Fruit fly (Drosophila melanogaster): ENCODE data around the gene CG31550.
A peak's percentile ranks its signal among the peaks of the same experiment; 100 is the strongest.

The CG31550 gene

DNA sequence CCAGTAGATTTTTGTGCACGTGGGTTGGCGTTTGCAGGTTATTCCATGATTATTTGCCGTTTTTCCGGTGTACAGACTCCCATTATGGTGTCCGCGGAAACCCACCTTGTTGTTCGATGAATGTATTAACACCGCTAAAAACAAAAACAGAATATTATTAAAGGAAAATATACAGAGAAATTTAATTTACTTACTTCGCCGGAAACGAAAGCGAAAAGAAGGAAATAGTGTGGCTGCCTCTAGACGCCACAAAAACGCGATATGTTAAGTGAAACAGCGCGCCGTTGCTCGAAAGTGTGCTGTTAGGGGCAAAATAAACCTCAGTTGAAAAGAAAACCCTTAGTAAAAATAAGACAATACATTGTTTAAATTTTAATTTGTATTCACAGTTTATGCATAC lies 18.5 kb upstream of the CG31550 start, which contains the start of gene RpL35A (continued):
- TF ChIP-seq CG17802 (tag; optimal IDR thresholded peaks at IDR 0.05) (peak; percentile 55), CG10147 (GFP tag; optimal IDR thresholded peaks at IDR 0.05) (peak; percentile 56), Gug (GFP tag; IDR thresholded peaks at IDR 0.05) (no peak), Rx (GFP tag; IDR thresholded peaks at IDR 0.05) (no peak), Scr (GFP tag; IDR thresholded peaks at IDR 0.05; ENCODE audit: partially characterized antibody) (no peak), tin (GFP tag; optimal IDR thresholded peaks at IDR 0.05) (peak; percentile 9), psq (GFP tag; optimal IDR thresholded peaks at IDR 0.05) (no peak), Ets65A (GFP tag) (peak; percentile 70), dmrt99B (tag; optimal IDR thresholded peaks at IDR 0.05) (peak; percentile 57), CG17568 (GFP tag; optimal IDR thresholded peaks at IDR 0.05) (no peak), CG17328 (GFP tag; IDR thresholded peaks at IDR 0.05) (peak; percentile 85), lbe (GFP tag; optimal IDR thresholded peaks at IDR 0.05) (peak; percentile 74), MESR4 (GFP tag; optimal IDR thresholded peaks at IDR 0.05) (peak; percentile 99), CG5245 (GFP tag; optimal IDR thresholded peaks at IDR 0.05) (peak; percentile 26), fu2 (GFP tag; optimal IDR thresholded peaks at IDR 0.05) (peak; percentile 19), Poxn (GFP tag; IDR thresholded peaks at IDR 0.05) (no peak), dimm (GFP tag; IDR thresholded peaks at IDR 0.05) (no peak), sima (GFP tag; optimal IDR thresholded peaks at IDR 0.05) (peak; percentile 12), croc (GFP tag; conservative IDR thresholded peaks at IDR 0.05) (no peak), CG13123 (GFP tag; optimal IDR thresholded peaks at IDR 0.05) (no peak), CG2199 (GFP tag; IDR thresholded peaks at IDR 0.05) (no peak), CG10462 (GFP tag; optimal IDR thresholded peaks at IDR 0.05) (no peak), zen (tag; optimal IDR thresholded peaks at IDR 0.05) (peak; percentile 50), sc (optimal IDR thresholded peaks at IDR 0.05) (no peak), sc (GFP tag; optimal IDR thresholded peaks at IDR 0.05) (peak; percentile 31), CG11504 (tag; optimal IDR thresholded peaks at IDR 0.05) (peak; percentile 62), vvl (GFP tag; IDR thresholded peaks at IDR 0.05) (peak; percentile 69), pho (GFP tag; optimal IDR thresholded peaks at IDR 0.05) (peak; percentile 33), CG3726 (GFP tag; IDR thresholded peaks at IDR 0.05) (no peak), hth (optimal IDR thresholded peaks at IDR 0.05) (no peak), GATAe (GFP tag; conservative IDR thresholded peaks at IDR 0.05) (no peak), Dfd (GFP tag; optimal IDR thresholded peaks at IDR 0.05) (no peak), odd (GFP tag; optimal IDR thresholded peaks at IDR 0.05) (peak; percentile 85), wor (GFP tag; IDR thresholded peaks at IDR 0.05) (no peak), CG8924 (tag; optimal IDR thresholded peaks at IDR 0.05) (peak; percentile 67), zen2 (GFP tag; IDR thresholded peaks at IDR 0.05; ENCODE audit: partially characterized antibody) (no peak), twi (tag; optimal IDR thresholded peaks at IDR 0.05) (peak; percentile 46), YL-1 (GFP tag; optimal IDR thresholded peaks at IDR 0.05) (peak; percentile 94), H2.0 (GFP tag; IDR thresholded peaks at IDR 0.05) (peak; percentile 56), CG6765 (GFP tag; optimal IDR thresholded peaks at IDR 0.05) (peak; percentile 94), D (optimal IDR thresholded peaks at IDR 0.05) (no peak), D (GFP tag; optimal IDR thresholded peaks at IDR 0.05) (peak; percentile 63), schlank (tag; optimal IDR thresholded peaks at IDR 0.05) (peak; percentile 76), CG2116 (GFP tag; optimal IDR thresholded peaks at IDR 0.05) (no peak), stc (GFP tag; IDR thresholded peaks at IDR 0.05) (peak; percentile 69), CG9932 (GFP tag; IDR thresholded peaks at IDR 0.05) (peak; percentile 50), Hmx (GFP tag; optimal IDR thresholded peaks at IDR 0.05) (no peak), CG2712 (tag; optimal IDR thresholded peaks at IDR 0.05) (peak; percentile 59), sens-2 (GFP tag; IDR thresholded peaks at IDR 0.05) (peak; percentile 74; the same call in 1 of the 2 replicates), disco-r (GFP tag; optimal IDR thresholded peaks at IDR 0.05) (peak; percentile 41), hbn (GFP tag; IDR thresholded peaks at IDR 0.05; ENCODE audit: partially characterized antibody) (no peak), sna (GFP tag; IDR thresholded peaks at IDR 0.05; ENCODE audit: partially characterized antibody) (no peak)

All from whole organism, embryonic.